Worm (Caenorhabditis elegans) whole organism, mixed stage, embryonic: Measurements from ENCODE around the gene C16E9.1.

Source experiments
- M03D4.4 ChIP-seq: sonication (generic microtip); optimal IDR thresholded peaks from 2 replicates; lab custom pipeline; 2017; ENCODE audit warnings: mild to moderate bottlenecking, missing genetic modification characterization, missing compliant biosample characterization
- bed-3 ChIP-seq: fragments of 200-800 bp; sonication (Bioruptor generic); optimal IDR thresholded peaks from 3 replicates; lab custom pipeline; 2018; ENCODE audit warnings: mild to moderate bottlenecking, missing genetic modification characterization, moderate library complexity, missing compliant biosample characterization
- blmp-1 ChIP-seq: fragments of 150-350 bp; optimal IDR thresholded peaks from 2 replicates; lab custom pipeline; 2014; ENCODE audit warnings: missing biosample characterization, missing genetic modification characterization
- ceh-39 ChIP-seq: fragments of 150-350 bp; optimal IDR thresholded peaks from 2 replicates; lab custom pipeline; 2014; ENCODE audit warnings: missing biosample characterization, missing genetic modification characterization
- ceh-43 ChIP-seq: fragments of 200-800 bp; sonication (Bioruptor generic); optimal IDR thresholded peaks from 2 replicates; lab custom pipeline; 2018; ENCODE audit warnings: mild to moderate bottlenecking, missing genetic modification characterization, moderate library complexity, missing compliant biosample characterization
- ceh-83 ChIP-seq: fragments of 200-800 bp; sonication (Bioruptor generic); optimal IDR thresholded peaks from 2 replicates; lab custom pipeline; 2018; ENCODE audit warnings: mild to moderate bottlenecking, missing genetic modification characterization, missing compliant biosample characterization
- ces-1 ChIP-seq: fragments of 150-350 bp; optimal IDR thresholded peaks from 2 replicates; lab custom pipeline; 2014; ENCODE audit warnings: missing biosample characterization, missing genetic modification reagents, missing genetic modification characterization
- cnd-1 ChIP-seq: fragments of 200-800 bp; sonication (Bioruptor generic); optimal IDR thresholded peaks from 2 replicates; lab custom pipeline; 2018; ENCODE audit warnings: mild to moderate bottlenecking, missing genetic modification characterization, missing compliant biosample characterization
- drap-1 ChIP-seq: fragments of 200-800 bp; sonication (Bioruptor generic); optimal IDR thresholded peaks from 3 replicates; lab custom pipeline; 2018; ENCODE audit warnings: mild to moderate bottlenecking, missing genetic modification characterization, missing compliant biosample characterization
- elt-1 ChIP-seq: sonication (generic microtip); optimal IDR thresholded peaks from 2 replicates; lab custom pipeline; 2017; ENCODE audit warnings: missing genetic modification characterization, mild to moderate bottlenecking, missing compliant biosample characterization, antibody characterized with exemption, moderate library complexity, borderline replicate concordance; ENCODE audit not compliant: insufficient read depth
- elt-3 ChIP-seq: fragments of 150-350 bp; optimal IDR thresholded peaks from 2 replicates; lab custom pipeline; 2014; ENCODE audit warnings: missing biosample characterization, missing genetic modification characterization
- flh-1 ChIP-seq: fragments of 200-800 bp; sonication (Bioruptor generic); optimal IDR thresholded peaks from 2 replicates; lab custom pipeline; 2018; ENCODE audit warnings: mild to moderate bottlenecking, missing genetic modification characterization, moderate library complexity, missing compliant biosample characterization
- ham-2 ChIP-seq: fragments of 200-800 bp; sonication (Bioruptor generic); optimal IDR thresholded peaks from 2 replicates; lab custom pipeline; 2018; ENCODE audit warnings: mild to moderate bottlenecking, missing genetic modification characterization, missing compliant biosample characterization
- hlh-1 ChIP-seq: fragments of 150-350 bp; optimal IDR thresholded peaks from 2 replicates; lab custom pipeline; 2014; ENCODE audit warnings: missing biosample characterization, missing genetic modification reagents, missing genetic modification characterization
- lin-13 ChIP-seq: fragments of 150-350 bp; optimal IDR thresholded peaks from 2 replicates; lab custom pipeline; 2014; ENCODE audit warnings: missing biosample characterization, missing genetic modification characterization
- lin-32 ChIP-seq: fragments of 200-800 bp; sonication (Bioruptor generic); optimal IDR thresholded peaks from 2 replicates; lab custom pipeline; 2018; ENCODE audit warnings: mild to moderate bottlenecking, missing genetic modification characterization, missing compliant biosample characterization
- lsy-2 ChIP-seq: fragments of 150-350 bp; optimal IDR thresholded peaks from 2 replicates; lab custom pipeline; 2014; ENCODE audit warnings: missing biosample characterization, missing genetic modification characterization
- mab-5 ChIP-seq: fragments of 150-350 bp; optimal IDR thresholded peaks from 2 replicates; lab custom pipeline; 2014; ENCODE audit warnings: missing biosample characterization, missing genetic modification characterization
- mep-1 ChIP-seq: fragments of 150-350 bp; optimal IDR thresholded peaks from 2 replicates; lab custom pipeline; 2017; ENCODE audit warnings: missing biosample characterization, missing genetic modification reagents, missing genetic modification characterization, inconsistent platforms
- mls-2 ChIP-seq: sonication (generic microtip); optimal IDR thresholded peaks from 2 replicates; lab custom pipeline; 2016; ENCODE audit warnings: mild to moderate bottlenecking, missing genetic modification characterization, moderate library complexity, missing compliant biosample characterization
- nhr-12 ChIP-seq: fragments of 150-350 bp; optimal IDR thresholded peaks from 2 replicates; lab custom pipeline; 2014; ENCODE audit warnings: missing biosample characterization, missing genetic modification characterization
- nhr-2 ChIP-seq: fragments of 150-350 bp; optimal IDR thresholded peaks from 2 replicates; lab custom pipeline; 2014; ENCODE audit warnings: missing biosample characterization, missing genetic modification characterization
- nhr-237 ChIP-seq: fragments of 150-350 bp; optimal IDR thresholded peaks from 2 replicates; lab custom pipeline; 2014; ENCODE audit warnings: missing biosample characterization, missing genetic modification characterization
- nhr-28 ChIP-seq: fragments of 150-350 bp; optimal IDR thresholded peaks from 2 replicates; lab custom pipeline; 2014; ENCODE audit warnings: missing biosample characterization, missing genetic modification characterization
- nhr-76 ChIP-seq: sonication (generic microtip); optimal IDR thresholded peaks from 2 replicates; lab custom pipeline; 2017; ENCODE audit warnings: missing biosample characterization, missing genetic modification characterization
- pha-4 ChIP-seq: fragments of 150-350 bp; optimal IDR thresholded peaks from 2 replicates; lab custom pipeline; 2018; ENCODE audit warnings: missing biosample characterization, missing genetic modification reagents, missing genetic modification characterization
- sem-2 ChIP-seq: fragments of 200-800 bp; sonication (Bioruptor generic); optimal IDR thresholded peaks from 2 replicates; lab custom pipeline; 2018; ENCODE audit warnings: mild to moderate bottlenecking, missing genetic modification characterization, missing compliant biosample characterization
- snpc-4 ChIP-seq: fragments of 150-350 bp; optimal IDR thresholded peaks from 2 replicates; lab custom pipeline; 2014; ENCODE audit warnings: missing biosample characterization, missing genetic modification characterization
- sptf-1 ChIP-seq: sonication (generic microtip); optimal IDR thresholded peaks from 2 replicates; lab custom pipeline; 2017; ENCODE audit warnings: mild to moderate bottlenecking, missing genetic modification characterization, moderate library complexity, missing compliant biosample characterization
- tbx-8 ChIP-seq: fragments of 200-800 bp; sonication (Bioruptor generic); optimal IDR thresholded peaks from 2 replicates; lab custom pipeline; 2018; ENCODE audit warnings: mild to moderate bottlenecking, missing genetic modification characterization, moderate library complexity, missing compliant biosample characterization
- unc-120 ChIP-seq: sonication (generic microtip); optimal IDR thresholded peaks from 2 replicates; lab custom pipeline; 2017; ENCODE audit warnings: missing genetic modification characterization, missing compliant biosample characterization; ENCODE audit not compliant: poor library complexity, severe bottlenecking
- unc-39 ChIP-seq: fragments of 150-350 bp; optimal IDR thresholded peaks from 2 replicates; lab custom pipeline; 2014; ENCODE audit warnings: missing biosample characterization, missing genetic modification characterization
- unc-62 ChIP-seq: fragments of 150-350 bp; optimal IDR thresholded peaks from 2 replicates; lab custom pipeline; 2014; ENCODE audit warnings: missing biosample characterization, missing genetic modification reagents, missing genetic modification characterization
- zip-8 ChIP-seq: fragments of 150-350 bp; optimal IDR thresholded peaks from 2 replicates; lab custom pipeline; 2014; ENCODE audit warnings: missing biosample characterization, missing genetic modification characterization
- ztf-11 ChIP-seq: fragments of 150-350 bp; optimal IDR thresholded peaks from 2 replicates; lab custom pipeline; 2014; ENCODE audit warnings: missing biosample characterization, missing genetic modification characterization

C16E9.1 gene

DNA sequence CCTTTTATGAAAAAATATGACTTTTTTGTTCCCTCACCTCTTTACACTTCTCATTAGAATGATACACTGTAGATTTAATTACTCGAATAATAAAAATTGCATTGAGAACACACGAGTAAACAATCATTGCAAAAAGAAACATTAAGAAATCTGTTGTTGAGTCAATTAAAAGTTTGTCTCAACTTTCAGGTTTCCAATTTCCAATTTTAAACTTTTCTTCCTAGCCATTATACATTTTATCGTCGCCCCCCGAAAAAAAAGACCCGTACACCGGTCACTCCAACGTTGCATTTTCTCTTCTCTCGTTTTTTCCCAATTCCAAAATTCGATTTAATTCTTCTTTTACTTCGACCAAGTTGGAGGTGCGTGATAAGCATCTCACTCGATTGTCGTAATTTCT, at the start of gene C16E9.1:
Gene C16E9.1, plus strand, starts transcription at position 301 of the 400 bp plus-strand sequence.
- no peak for TF ChIP-seq zip-8 (tag; lab: Kevin White, UChicago)
- no peak for TF ChIP-seq mab-5 (tag; lab: Kevin White, UChicago)
- TF ChIP-seq ces-1 (GFP tag; lab: Kevin White, UChicago) = no peak
- no peak for TF ChIP-seq ceh-39
- TF ChIP-seq nhr-2 (tag; lab: Kevin White, UChicago) = no peak
- TF ChIP-seq lin-13 (tag; lab: Kevin White, UChicago) = no peak
- no peak for TF ChIP-seq ceh-83
- TF ChIP-seq nhr-76 (tag; lab: Kevin White, UChicago) = no peak
- TF ChIP-seq ztf-11 = no peak
- no peak for TF ChIP-seq drap-1 (GFP tag; lab: Kevin White, UChicago)
- no peak for TF ChIP-seq nhr-12 (tag; lab: Kevin White, UChicago)
- TF ChIP-seq, all 35 proteins: peak for 0

DNA sequence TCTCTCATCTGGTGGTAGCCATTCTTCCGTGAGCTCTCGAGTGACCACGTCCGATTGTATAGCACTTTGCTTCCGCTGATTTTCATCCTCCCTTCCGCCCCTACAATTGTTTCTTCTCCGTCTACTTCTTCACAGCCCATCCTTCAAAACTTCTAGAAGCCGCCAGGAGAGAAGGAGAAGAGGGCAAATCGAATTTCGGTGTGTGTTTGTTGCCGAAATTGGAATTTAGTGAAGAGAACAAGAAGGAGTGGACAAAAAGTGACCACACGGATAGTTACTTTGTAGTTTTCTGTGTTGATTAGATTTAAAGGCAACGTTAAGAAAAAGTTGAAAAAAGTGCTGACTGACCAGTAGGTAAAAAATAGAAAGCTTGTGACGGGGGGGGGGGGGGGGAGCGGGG, 46.9 kb upstream of the C16E9.1 start:
- TF ChIP-seq ztf-11 = no peak
- TF ChIP-seq ces-1 (GFP tag; lab: Kevin White, UChicago) = peak; percentile 83
- no peak for TF ChIP-seq sptf-1 (tag; lab: Kevin White, UChicago)

DNA sequence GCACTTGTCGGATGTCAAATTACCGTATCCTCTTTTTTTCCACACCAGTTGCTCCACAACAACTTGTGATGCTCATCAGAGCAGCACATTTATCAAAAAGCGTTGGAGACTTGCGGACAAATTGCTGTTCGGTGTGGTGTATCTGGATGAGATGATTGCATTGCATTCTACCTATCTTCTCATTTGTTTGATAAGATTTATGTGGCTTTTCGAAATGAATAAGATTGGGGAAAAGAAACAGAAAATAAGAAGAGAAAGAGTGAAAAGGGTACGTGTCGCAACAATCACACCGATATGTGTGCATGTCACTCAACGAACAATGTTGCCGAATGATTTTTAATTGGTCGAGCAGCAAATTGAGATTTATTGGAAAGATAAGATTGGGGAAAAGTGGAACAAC, 45.9 kb upstream of the C16E9.1 start:
- TF ChIP-seq unc-120 (peak; percentile 56), ztf-11 (no peak), mab-5 (tag; lab: Kevin White, UChicago) (peak; percentile 43), unc-62 (GFP tag; lab: Kevin White, UChicago) (peak; percentile 95)

DNA sequence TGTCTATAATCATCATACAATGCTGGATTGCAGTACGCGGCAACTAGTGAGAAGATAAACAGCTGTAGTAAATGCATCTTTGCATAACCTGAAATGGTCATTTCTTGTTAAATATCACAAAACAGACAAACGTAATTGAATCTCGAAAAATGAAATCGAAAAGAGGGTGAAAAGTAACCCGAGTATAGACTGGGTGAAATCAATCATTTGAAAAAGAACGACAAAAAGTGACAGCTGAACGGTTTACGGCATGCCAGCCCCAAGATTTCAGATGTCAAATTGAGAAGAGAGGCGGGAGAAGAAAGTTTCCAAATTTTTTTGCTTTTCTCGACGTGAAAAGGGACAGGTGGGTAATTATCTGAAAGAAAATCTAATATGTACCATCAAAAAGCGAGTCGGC, 40.2 kb upstream of the C16E9.1 start, which contains the start of gene F14B8.4:
Gene F14B8.4, minus strand, starts transcription at position 101 of the 400 bp plus-strand sequence.
- TF ChIP-seq cnd-1 (tag; lab: Kevin White, UChicago) (no peak), ham-2 (no peak), mab-5 (tag; lab: Kevin White, UChicago) (no peak), zip-8 (tag; lab: Kevin White, UChicago) (no peak), nhr-76 (tag; lab: Kevin White, UChicago) (no peak)

DNA sequence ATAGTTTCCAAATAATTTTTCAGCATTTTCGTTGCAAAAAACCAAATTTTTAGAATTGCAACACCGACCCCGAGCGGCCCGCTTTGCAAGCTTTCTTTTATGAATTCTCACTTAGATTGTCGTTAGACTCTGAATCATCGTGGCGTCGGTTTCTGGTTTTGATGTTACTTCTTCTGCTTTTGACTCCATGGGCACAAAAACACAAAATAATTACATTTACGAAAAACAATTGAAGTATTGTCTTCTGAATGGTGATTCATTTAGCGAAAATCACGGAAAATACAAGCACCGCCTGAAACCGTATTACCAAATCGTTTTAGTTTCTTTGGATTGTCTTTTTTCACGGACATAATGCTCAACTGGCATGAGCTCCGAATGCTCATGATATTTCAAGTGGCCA, 38.9 kb upstream of the C16E9.1 start, which contains the start of gene pes-23:
Gene pes-23, plus strand, starts transcription at position 301 of the 400 bp plus-strand sequence.
- TF ChIP-seq sem-2 (GFP tag; lab: Kevin White, UChicago) = no peak
- no peak for TF ChIP-seq nhr-237 (tag; lab: Kevin White, UChicago)
- TF ChIP-seq bed-3 (GFP tag; lab: Kevin White, UChicago) = no peak
- no peak for TF ChIP-seq ceh-39
- TF ChIP-seq nhr-2 (tag; lab: Kevin White, UChicago) = no peak
- no peak for TF ChIP-seq mls-2
- TF ChIP-seq lin-13 (tag; lab: Kevin White, UChicago) = no peak
- TF ChIP-seq nhr-12 (tag; lab: Kevin White, UChicago) = no peak
- no peak for TF ChIP-seq mab-5 (tag; lab: Kevin White, UChicago)
- no peak for TF ChIP-seq nhr-76 (tag; lab: Kevin White, UChicago)
- no peak for TF ChIP-seq flh-1 (GFP tag; lab: Kevin White, UChicago)
- TF ChIP-seq, all 35 proteins: peak for 0

DNA sequence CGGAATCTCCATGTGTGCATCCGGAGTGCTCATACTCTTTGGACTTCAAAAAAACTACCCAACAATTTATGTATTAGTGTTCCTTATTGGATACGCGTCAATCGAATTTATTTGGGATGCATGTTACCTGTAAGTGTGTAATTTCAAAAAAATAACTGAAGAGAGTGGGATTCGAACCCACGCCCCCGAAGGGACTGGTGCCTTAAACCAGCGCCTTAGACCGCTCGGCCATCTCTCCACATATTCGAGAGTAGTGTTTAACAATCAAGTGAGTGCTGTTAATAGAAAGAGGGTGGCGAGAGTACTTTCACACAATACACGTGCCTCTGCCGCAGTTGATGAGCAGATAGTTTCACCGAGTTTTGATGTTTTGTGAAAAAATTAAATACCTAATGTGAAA, 37.1 kb upstream of the C16E9.1 start:
- TF ChIP-seq ceh-39 (no peak), elt-3 (tag; lab: Kevin White, UChicago) (no peak), nhr-2 (tag; lab: Kevin White, UChicago) (no peak), unc-39 (tag; lab: Kevin White, UChicago) (no peak), M03D4.4 (tag; lab: Kevin White, UChicago) (peak; percentile 72), cnd-1 (tag; lab: Kevin White, UChicago) (peak; percentile 75), unc-120 (peak; percentile 87), tbx-8 (GFP tag; lab: Kevin White, UChicago) (peak; percentile 48), lin-13 (tag; lab: Kevin White, UChicago) (no peak), flh-1 (GFP tag; lab: Kevin White, UChicago) (peak; percentile 9), sptf-1 (tag; lab: Kevin White, UChicago) (peak; percentile 87), nhr-12 (tag; lab: Kevin White, UChicago) (no peak), lin-32 (peak; percentile 43), ztf-11 (no peak), nhr-76 (tag; lab: Kevin White, UChicago) (no peak), sem-2 (GFP tag; lab: Kevin White, UChicago) (peak; percentile 15), nhr-28 (no peak), elt-1 (tag; lab: Kevin White, UChicago) (no peak), snpc-4 (tag; lab: Kevin White, UChicago) (no peak), drap-1 (GFP tag; lab: Kevin White, UChicago) (peak; percentile 84), lsy-2 (tag; lab: Kevin White, UChicago) (no peak), bed-3 (GFP tag; lab: Kevin White, UChicago) (peak; percentile 62), blmp-1 (tag; lab: Kevin White, UChicago) (peak; percentile 2), zip-8 (tag; lab: Kevin White, UChicago) (no peak), nhr-237 (tag; lab: Kevin White, UChicago) (no peak), pha-4 (tag; lab: Kevin White, UChicago) (no peak), ceh-83 (peak; percentile 84), ces-1 (GFP tag; lab: Kevin White, UChicago) (peak; percentile 7), ceh-43 (peak; percentile 57), mep-1 (tag; lab: Kevin White, UChicago) (no peak), hlh-1 (tag; lab: Kevin White, UChicago) (no peak), ham-2 (peak; percentile 37), mls-2 (no peak), mab-5 (tag; lab: Kevin White, UChicago) (no peak), unc-62 (GFP tag; lab: Kevin White, UChicago) (peak; percentile 20)
- TF ChIP-seq, all 35 proteins: peak for 16
